Fruit fly (Drosophila melanogaster): Measurements from ENCODE around the gene pasi1.

DNA sequence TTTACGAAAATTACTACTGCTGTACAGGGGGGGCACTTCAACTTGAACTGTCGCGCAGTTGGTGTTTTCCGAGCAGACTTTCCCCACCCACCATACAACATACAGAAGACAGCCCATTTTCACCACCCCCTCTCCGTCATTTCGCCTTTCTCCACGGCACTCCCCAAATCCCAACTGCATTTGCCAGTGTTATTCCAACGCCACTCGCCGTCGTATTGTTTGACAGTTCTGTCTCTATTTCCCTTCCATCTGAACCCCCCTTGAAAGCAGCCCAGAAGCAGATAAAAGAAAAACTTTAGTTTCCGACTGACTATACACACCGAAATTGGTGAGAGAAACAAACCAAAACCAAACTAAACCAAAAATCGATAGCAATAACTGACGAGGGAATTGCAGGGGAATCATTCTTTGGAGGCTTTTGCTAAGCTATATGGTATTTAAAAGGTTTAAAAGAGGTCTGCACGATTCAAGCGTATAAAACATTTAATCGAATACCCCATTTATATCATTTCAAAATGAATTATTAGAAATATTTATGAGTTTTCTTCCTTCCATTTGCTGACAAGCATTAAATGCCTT is 32.3 kb downstream of the pasi1 start:
- TF ChIP-seq CG8478 (optimal IDR thresholded peaks at IDR 0.05) (no peak), CTCF (optimal IDR thresholded peaks at IDR 0.05) (no peak)
